Worm (Caenorhabditis elegans) whole organism, L2 larva: Measurements from ENCODE around the gene algn-9.
A peak's percentile ranks its signal among the peaks of the same experiment; 100 is the strongest.

ENCODE experiments used
- C34F6.9 ChIP-seq: fragments of 150-350 bp; optimal IDR thresholded peaks from 2 replicates; lab custom pipeline; 2014; ENCODE audit warnings: missing biosample characterization, missing genetic modification characterization
- F13H6.1 ChIP-seq: sonication (generic microtip); optimal IDR thresholded peaks from 2 replicates; lab custom pipeline; 2016; ENCODE audit warnings: missing genetic modification characterization, missing compliant biosample characterization
- R02D3.7 ChIP-seq: fragments of 150-350 bp; optimal IDR thresholded peaks from 2 replicates; lab custom pipeline; 2014; ENCODE audit warnings: missing biosample characterization, missing genetic modification characterization
- Y55F3AM.14 ChIP-seq: fragments of 200-800 bp; sonication (Bioruptor generic); optimal IDR thresholded peaks from 2 replicates; lab custom pipeline; 2018; ENCODE audit warnings: mild to moderate bottlenecking, missing genetic modification characterization, missing compliant biosample characterization
- blmp-1 ChIP-seq: sonication (generic microtip); optimal IDR thresholded peaks from 2 replicates; lab custom pipeline; 2017; ENCODE audit warnings: missing genetic modification characterization, mild to moderate bottlenecking, missing compliant biosample characterization, antibody characterized with exemption, moderate library complexity; ENCODE audit not compliant: insufficient read depth
- crh-2 ChIP-seq: sonication (generic microtip); optimal IDR thresholded peaks from 2 replicates; lab custom pipeline; 2017; ENCODE audit warnings: missing biosample characterization, missing genetic modification characterization
- dmd-4 ChIP-seq: sonication (generic microtip); optimal IDR thresholded peaks from 2 replicates; lab custom pipeline; 2017; ENCODE audit warnings: missing biosample characterization, missing genetic modification characterization
- egl-27 ChIP-seq: sonication (generic microtip); optimal IDR thresholded peaks from 3 replicates; lab custom pipeline; 2017; ENCODE audit warnings: missing biosample characterization, missing genetic modification reagents, missing genetic modification characterization
- elt-1 ChIP-seq: fragments of 150-350 bp; optimal IDR thresholded peaks from 2 replicates; lab custom pipeline; 2014; ENCODE audit warnings: missing biosample characterization, missing genetic modification characterization
- fos-1 ChIP-seq: fragments of 150-350 bp; optimal IDR thresholded peaks from 2 replicates; lab custom pipeline; 2014; ENCODE audit warnings: missing biosample characterization, missing genetic modification characterization
- gmeb-1 ChIP-seq: fragments of 150-350 bp; optimal IDR thresholded peaks from 2 replicates; lab custom pipeline; 2014; ENCODE audit warnings: missing biosample characterization, missing genetic modification characterization
- lin-11 ChIP-seq: fragments of 150-350 bp; sonication (generic microtip); optimal IDR thresholded peaks from 2 replicates; lab custom pipeline; 2014; ENCODE audit warnings: missing biosample characterization, missing genetic modification characterization, inconsistent platforms, mixed read lengths
- lin-13 ChIP-seq: fragments of 150-350 bp; optimal IDR thresholded peaks from 2 replicates; lab custom pipeline; 2014; ENCODE audit warnings: missing biosample characterization, missing genetic modification reagents, missing genetic modification characterization
- lin-39 ChIP-seq: fragments of 150-350 bp; optimal IDR thresholded peaks from 2 replicates; lab custom pipeline; 2014; ENCODE audit warnings: missing biosample characterization, missing genetic modification reagents, missing genetic modification characterization
- lsy-2 ChIP-seq, 2 experiments: fragments of 150-350 bp in 1 of 2; sonication (generic microtip) in 1 of 2; optimal IDR thresholded peaks; 2 replicates each; lab custom pipeline; 2014 to 2017; ENCODE audit warnings: missing biosample characterization in 2 of 2, missing genetic modification characterization in 2 of 2
- mab-5 ChIP-seq: fragments of 150-350 bp; optimal IDR thresholded peaks from 2 replicates; lab custom pipeline; 2014; ENCODE audit warnings: missing biosample characterization, missing genetic modification characterization
- mbf-1 ChIP-seq: sonication (generic microtip); optimal IDR thresholded peaks from 2 replicates; lab custom pipeline; 2017; ENCODE audit warnings: missing biosample characterization, missing genetic modification characterization
- nhr-10 ChIP-seq: sonication (generic microtip); optimal IDR thresholded peaks from 2 replicates; lab custom pipeline; 2017; ENCODE audit warnings: missing biosample characterization, missing genetic modification characterization
- nhr-12 ChIP-seq: fragments of 150-350 bp; optimal IDR thresholded peaks from 2 replicates; lab custom pipeline; 2014; ENCODE audit warnings: missing biosample characterization, missing genetic modification characterization
- nhr-129 ChIP-seq: fragments of 150-350 bp; optimal IDR thresholded peaks from 2 replicates; lab custom pipeline; 2014; ENCODE audit warnings: missing biosample characterization, missing genetic modification characterization
- nhr-21 ChIP-seq: fragments of 150-350 bp; optimal IDR thresholded peaks from 2 replicates; lab custom pipeline; 2014; ENCODE audit warnings: missing biosample characterization, missing genetic modification characterization
- nhr-23 ChIP-seq: fragments of 150-350 bp; optimal IDR thresholded peaks from 2 replicates; lab custom pipeline; 2014; ENCODE audit warnings: missing biosample characterization, missing genetic modification reagents, missing genetic modification characterization
- nhr-237 ChIP-seq: fragments of 150-350 bp; optimal IDR thresholded peaks from 2 replicates; lab custom pipeline; 2014; ENCODE audit warnings: missing biosample characterization, missing genetic modification characterization
- nhr-6 ChIP-seq: fragments of 150-350 bp; optimal IDR thresholded peaks from 2 replicates; lab custom pipeline; 2014; ENCODE audit warnings: missing biosample characterization, missing genetic modification characterization
- nhr-77 ChIP-seq: fragments of 150-350 bp; optimal IDR thresholded peaks from 2 replicates; lab custom pipeline; 2014; ENCODE audit warnings: missing biosample characterization, missing genetic modification characterization
- sem-4 ChIP-seq: fragments of 150-350 bp; optimal IDR thresholded peaks from 2 replicates; lab custom pipeline; 2014; ENCODE audit warnings: missing biosample characterization, missing genetic modification reagents, missing genetic modification characterization
- sma-9 ChIP-seq, 2 experiments: fragments of 150-350 bp in 1 of 2; sonication (generic microtip) in 1 of 2; optimal IDR thresholded peaks; 2 replicates each; lab custom pipeline; 2014 to 2016; ENCODE audit warnings: missing genetic modification characterization in 2 of 2, mild to moderate bottlenecking in 1 of 2, missing biosample characterization in 1 of 2, missing compliant biosample characterization in 1 of 2, missing genetic modification reagents in 1 of 2, moderate library complexity in 1 of 2
- snpc-4 ChIP-seq: fragments of 150-350 bp; optimal IDR thresholded peaks from 2 replicates; lab custom pipeline; 2014; ENCODE audit warnings: missing biosample characterization, missing genetic modification characterization
- unc-55 ChIP-seq: fragments of 150-350 bp; sonication (generic microtip); optimal IDR thresholded peaks from 3 replicates; lab custom pipeline; 2014; ENCODE audit warnings: missing biosample characterization, missing genetic modification reagents, missing genetic modification characterization
- unc-62 ChIP-seq: fragments of 150-350 bp; optimal IDR thresholded peaks from 2 replicates; lab custom pipeline; 2014; ENCODE audit warnings: missing biosample characterization, missing genetic modification reagents, missing genetic modification characterization
- zag-1 ChIP-seq: fragments of 150-350 bp; optimal IDR thresholded peaks from 2 replicates; lab custom pipeline; 2014; ENCODE audit warnings: missing biosample characterization, missing genetic modification characterization
- ztf-1 ChIP-seq: fragments of 200-800 bp; sonication (Bioruptor generic); conservative IDR thresholded peaks from 2 replicates; pipeline ENCODE4 v1.3.6; 2022; ENCODE audit warnings: missing genetic modification characterization, missing compliant biosample characterization
- ztf-11 ChIP-seq: sonication (generic microtip); optimal IDR thresholded peaks from 2 replicates; lab custom pipeline; 2017; ENCODE audit warnings: missing biosample characterization, missing genetic modification characterization

The algn-9 gene

ce11 chrII:10596462-10596861 is 12.3 kb downstream of the algn-9 start, which contains the start of gene C14A4.7:
C14A4.7 (minus strand) TSS chrII:10596562.
- TF ChIP-seq mab-5 (tag; lab: Kevin White, UChicago) (no peak), dmd-4 (tag; lab: Kevin White, UChicago) (no peak), lsy-2 (tag; optimal IDR thresholded peaks at IDR 0.05; lab: Kevin White, UChicago) (no peak), nhr-237 (no peak), egl-27 (tag; lab: Kevin White, UChicago) (no peak), nhr-77 (no peak), fos-1 (peak; percentile 37)

DNA sequence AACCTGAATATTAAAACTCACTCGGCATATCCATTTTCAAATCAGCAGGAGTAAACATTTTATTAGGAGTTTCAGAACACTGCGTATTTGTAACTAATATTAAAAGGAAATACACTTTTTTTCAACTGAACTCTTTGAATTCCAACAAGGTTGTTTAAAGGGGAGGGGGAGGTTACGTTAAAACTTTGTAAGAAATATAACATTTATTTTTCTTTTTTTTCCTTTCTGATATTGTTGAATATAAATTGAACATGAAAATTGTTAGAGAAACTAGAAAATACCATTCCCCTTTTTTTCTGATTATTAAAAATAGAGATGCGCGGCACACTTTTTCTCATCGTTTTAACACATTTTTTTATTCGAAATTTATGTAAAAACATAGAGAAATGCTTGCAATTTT is 13.9 kb downstream of the algn-9 start, which contains the start of gene C14A4.8:
Gene C14A4.8 (minus strand): TSS at position 101 of the 400 bp plus-strand sequence.
- TF ChIP-seq nhr-77 (no peak), F13H6.1 (no peak), unc-62 (GFP tag; lab: Kevin White, UChicago) (no peak), nhr-10 (tag; lab: Kevin White, UChicago) (no peak)

ce11 chrII:10598970-10599369 is 14.8 kb downstream of the algn-9 start, which contains the start of gene C14A4.9:
C14A4.9 (plus strand) TSS chrII:10599337.
- TF ChIP-seq blmp-1 (peak; percentile 26), nhr-77 (no peak)

ce11 chrII:10602184-10602583 is 18.0 kb downstream of the algn-9 start, which contains the start of gene srv-2:
srv-2 (minus strand) TSS chrII:10602284.
- TF ChIP-seq fos-1: no peak

DNA sequence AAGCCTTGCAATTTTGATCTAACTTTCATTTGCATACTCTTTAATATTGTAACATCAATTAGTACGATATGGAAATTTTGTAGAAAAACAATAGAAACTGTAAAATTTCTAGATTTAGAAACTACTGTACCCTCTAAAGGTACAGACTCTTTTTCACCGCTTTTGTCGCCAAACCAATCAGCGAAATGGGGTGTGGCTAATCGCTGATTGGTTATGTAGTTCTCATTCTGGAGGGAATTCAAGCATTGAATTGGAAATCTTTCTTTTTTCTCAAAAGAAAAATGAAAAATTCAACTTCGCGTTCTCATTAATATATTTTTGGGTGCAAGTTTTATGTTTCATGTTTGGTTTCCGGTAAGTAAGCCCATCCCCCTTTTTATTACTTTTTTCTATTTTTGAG is 19.4 kb downstream of the algn-9 start:
- TF ChIP-seq nhr-10 (tag; lab: Kevin White, UChicago) (no peak), crh-2 (tag; lab: Kevin White, UChicago) (no peak), R02D3.7 (tag; lab: Kevin White, UChicago) (no peak), lin-11 (tag; lab: Kevin White, UChicago) (no peak), unc-55 (GFP tag; lab: Kevin White, UChicago) (no peak), mbf-1 (tag; lab: Kevin White, UChicago) (no peak), elt-1 (tag; lab: Kevin White, UChicago) (no peak), fos-1 (no peak), lin-13 (GFP tag; lab: Kevin White, UChicago) (no peak), nhr-129 (tag; lab: Kevin White, UChicago) (no peak), unc-62 (GFP tag; lab: Kevin White, UChicago) (no peak), snpc-4 (tag; lab: Kevin White, UChicago) (no peak), zag-1 (no peak), C34F6.9 (tag; lab: Kevin White, UChicago) (no peak), ztf-1 (no peak), nhr-21 (tag; lab: Kevin White, UChicago) (no peak), sem-4 (tag; lab: Kevin White, UChicago) (no peak), lin-39 (tag; lab: Kevin White, UChicago) (no peak), nhr-6 (tag; lab: Kevin White, UChicago) (no peak)
- TF ChIP-seq, all 48 proteins: peak for 0

DNA sequence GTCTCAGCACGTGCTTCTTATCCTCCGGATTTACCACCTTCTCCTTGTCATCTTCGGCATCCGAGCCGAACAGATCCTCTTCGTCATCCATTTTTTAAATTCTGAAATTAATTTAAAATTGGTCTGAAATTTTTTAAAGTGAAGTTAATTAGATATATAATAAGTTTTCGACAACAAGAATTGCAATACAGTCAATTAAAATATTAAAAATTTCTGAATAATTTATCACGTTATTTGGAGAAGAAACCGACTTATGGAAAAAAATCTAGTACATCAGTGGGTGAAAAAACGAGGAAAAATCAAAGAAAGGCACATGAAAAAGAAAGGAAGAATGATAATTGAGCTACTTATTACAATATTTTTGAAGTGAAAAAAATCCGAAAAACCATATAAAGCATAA is 21.4 kb downstream of the algn-9 start, which contains the start of gene taf-13:
Gene taf-13 (minus strand): TSS at position 101 of the 400 bp plus-strand sequence.
- no peak for TF ChIP-seq crh-2 (tag; lab: Kevin White, UChicago)
- no peak for TF ChIP-seq ztf-11
- no peak for TF ChIP-seq unc-55 (GFP tag; lab: Kevin White, UChicago)
- TF ChIP-seq nhr-77: no peak
- TF ChIP-seq F13H6.1: no peak
- no peak for TF ChIP-seq gmeb-1 (tag; lab: Kevin White, UChicago)
- no peak for TF ChIP-seq mbf-1 (tag; lab: Kevin White, UChicago)
- TF ChIP-seq snpc-4 (tag; lab: Kevin White, UChicago): no peak
- no peak for TF ChIP-seq nhr-12 (tag; lab: Kevin White, UChicago)
- TF ChIP-seq nhr-237: no peak
- no peak for TF ChIP-seq lin-13 (GFP tag; lab: Kevin White, UChicago)
- no peak for TF ChIP-seq Y55F3AM.14 (GFP tag; lab: Kevin White, UChicago)
- no peak for TF ChIP-seq nhr-23 (tag; lab: Kevin White, UChicago)
- no peak for TF ChIP-seq R02D3.7 (tag; lab: Kevin White, UChicago)
- TF ChIP-seq sma-9 (GFP tag; optimal IDR thresholded peaks at IDR 0.05; lab: Kevin White, UChicago): no peak
- TF ChIP-seq sma-9 (tag; optimal IDR thresholded peaks at IDR 0.05; lab: Kevin White, UChicago): no peak
